Fruit fly (Drosophila melanogaster) whole organism, embryonic: ENCODE results near the gene CG34001.

Source experiments
- Antp ChIP-seq: fragments of 200-800 bp; sonication (Bioruptor generic); optimal IDR thresholded peaks from 3 replicates; lab custom pipeline; 2016; ENCODE audit warnings: missing biosample characterization, missing genetic modification characterization
- Awh ChIP-seq: fragments of 200-800 bp; sonication (Bioruptor generic); IDR thresholded peaks from 2 replicates; pipeline ENCODE4, ENCODE4 v1.3.6; 2022; ENCODE audit warnings: missing biosample characterization, missing genetic modification characterization
- C15 ChIP-seq: fragments of 200-800 bp; sonication (Bioruptor generic); IDR thresholded peaks from 3 replicates; pipeline ENCODE4 v1.3.6; 2022; ENCODE audit warnings: missing biosample characterization, missing genetic modification characterization
- CG11247 ChIP-seq: fragments of 200-800 bp; sonication (Bioruptor generic); IDR thresholded peaks from 2 replicates; pipeline ENCODE4 v1.3.6; 2022; ENCODE audit warnings: missing biosample characterization, missing genetic modification characterization
- CG12219 ChIP-seq: fragments of 200-800 bp; sonication (Bioruptor generic); optimal IDR thresholded peaks from 3 replicates; lab custom pipeline; 2018; ENCODE audit warnings: missing biosample characterization, mild to moderate bottlenecking, missing genetic modification characterization
- CG12769 ChIP-seq: fragments of 200-800 bp; sonication (Bioruptor generic); optimal IDR thresholded peaks from 2 replicates; lab custom pipeline; 2019; ENCODE audit warnings: missing biosample characterization, mild to moderate bottlenecking, missing genetic modification characterization, moderate library complexity
- CG14441 ChIP-seq: fragments of 200-800 bp; sonication (Bioruptor generic); IDR thresholded peaks from 2 replicates; pipeline ENCODE4 v1.3.6; 2022; ENCODE audit warnings: missing biosample characterization, missing genetic modification characterization
- CG1602 ChIP-seq: fragments of 200-800 bp; sonication (Bioruptor generic); optimal IDR thresholded peaks from 3 replicates; lab custom pipeline; 2016; ENCODE audit warnings: missing biosample characterization, missing genetic modification characterization
- CG16779 ChIP-seq: fragments of 200-800 bp; sonication (Bioruptor generic); IDR thresholded peaks from 2 replicates; pipeline ENCODE4 v1.3.6; 2022; ENCODE audit warnings: missing biosample characterization, missing genetic modification characterization
- CG17186 ChIP-seq: fragments of 200-800 bp; sonication (Bioruptor generic); optimal IDR thresholded peaks from 3 replicates; lab custom pipeline; 2017; ENCODE audit warnings: missing biosample characterization, missing genetic modification reagents, missing genetic modification characterization
- CG18262 ChIP-seq: fragments of 200-800 bp; optimal IDR thresholded peaks from 3 replicates; lab custom pipeline; 2019; ENCODE audit warnings: missing biosample characterization, mild to moderate bottlenecking, missing genetic modification characterization, moderate library complexity
- CG18476 ChIP-seq: fragments of 200-800 bp; sonication (Bioruptor generic); optimal IDR thresholded peaks from 2 replicates; lab custom pipeline; 2016; ENCODE audit warnings: missing biosample characterization, mild to moderate bottlenecking, missing genetic modification characterization
- CG2199 ChIP-seq: fragments of 200-800 bp; sonication (Bioruptor generic); IDR thresholded peaks from 3 replicates; pipeline ENCODE4 v1.3.6; 2022; ENCODE audit warnings: missing biosample characterization, missing genetic modification characterization
- CG2889 ChIP-seq: fragments of 200-800 bp; sonication (Bioruptor generic); IDR thresholded peaks from 3 replicates; pipeline ENCODE4 v1.3.6; 2022; ENCODE audit warnings: missing biosample characterization, missing genetic modification characterization
- CG32532 ChIP-seq: fragments of 200-800 bp; sonication (Bioruptor generic); IDR thresholded peaks from 2 replicates; pipeline ENCODE4 v1.3.6; 2022; ENCODE audit warnings: missing biosample characterization, missing genetic modification characterization
- CG5953 ChIP-seq: fragments of 200-800 bp; sonication (Bioruptor generic); IDR thresholded peaks from 2 replicates; pipeline ENCODE4 v1.3.6; 2022; ENCODE audit warnings: missing biosample characterization, missing genetic modification characterization
- CG6813 ChIP-seq: fragments of 200-800 bp; sonication (Bioruptor generic); optimal IDR thresholded peaks from 2 replicates; lab custom pipeline; 2017; ENCODE audit warnings: missing biosample characterization, missing genetic modification characterization, mild to moderate bottlenecking, moderate library complexity, missing genetic modification reagents
- CG8281 ChIP-seq: fragments of 200-800 bp; sonication (Bioruptor generic); optimal IDR thresholded peaks from 2 replicates; lab custom pipeline; 2018; ENCODE audit warnings: missing biosample characterization, mild to moderate bottlenecking, missing genetic modification characterization, moderate library complexity
- CG9727 ChIP-seq: fragments of 200-800 bp; sonication (Bioruptor generic); optimal IDR thresholded peaks from 3 replicates; lab custom pipeline; 2017; ENCODE audit warnings: missing biosample characterization, mild to moderate bottlenecking, missing genetic modification characterization
- CrebB ChIP-seq: fragments of 200-800 bp; sonication (Bioruptor generic); optimal IDR thresholded peaks from 3 replicates; lab custom pipeline; 2018; ENCODE audit warnings: missing biosample characterization, mild to moderate bottlenecking, missing genetic modification characterization
- Dref ChIP-seq: fragments of 200-800 bp; sonication (Bioruptor generic); IDR thresholded peaks from 2 replicates; pipeline ENCODE4 v1.3.6; 2022; ENCODE audit warnings: missing biosample characterization, missing genetic modification characterization
- Med ChIP-seq: fragments of 200-800 bp; sonication (Bioruptor generic); peaks from one replicate; lab custom pipeline; 2016; ENCODE audit warnings: missing biosample characterization, missing genetic modification characterization, mild to moderate bottlenecking, inconsistent platforms, moderate library complexity
- NfI ChIP-seq: fragments of 200-800 bp; sonication (Bioruptor generic); optimal IDR thresholded peaks from 3 replicates; lab custom pipeline; 2018; ENCODE audit warnings: missing biosample characterization, mild to moderate bottlenecking, missing genetic modification characterization, moderate library complexity
- Oaz ChIP-seq: fragments of 200-800 bp; sonication (Bioruptor generic); IDR thresholded peaks from 2 replicates; pipeline ENCODE4 v1.3.6; 2022; ENCODE audit warnings: missing biosample characterization, missing genetic modification characterization
- Side ChIP-seq: fragments of 200-800 bp; sonication (Bioruptor generic); optimal IDR thresholded peaks from 2 replicates; lab custom pipeline; 2016; ENCODE audit warnings: missing biosample characterization, missing genetic modification characterization
- Ssrp ChIP-seq: fragments of 200-800 bp; sonication (Bioruptor generic); optimal IDR thresholded peaks from 2 replicates; lab custom pipeline; 2018; ENCODE audit warnings: missing biosample characterization, mild to moderate bottlenecking, missing genetic modification characterization, moderate library complexity
- Xbp1 ChIP-seq: fragments of 200-800 bp; sonication (Bioruptor generic); optimal IDR thresholded peaks from 3 replicates; lab custom pipeline; 2016; ENCODE audit warnings: missing biosample characterization, mild to moderate bottlenecking, missing genetic modification characterization
- btn ChIP-seq: fragments of 200-800 bp; sonication (Bioruptor generic); optimal IDR thresholded peaks from 2 replicates; lab custom pipeline; 2016; ENCODE audit warnings: missing biosample characterization, missing genetic modification characterization
- chinmo ChIP-seq: fragments of 200-800 bp; sonication (Bioruptor generic); IDR thresholded peaks from 4 replicates; pipeline ENCODE4 v1.3.6; 2022; ENCODE audit warnings: missing biosample characterization, missing genetic modification characterization; ENCODE audit not compliant: partially characterized antibody
- ci ChIP-seq: fragments of 200-800 bp; sonication (Bioruptor generic); IDR thresholded peaks from 3 replicates; pipeline ENCODE4 v1.3.6; 2022; ENCODE audit warnings: missing biosample characterization, missing genetic modification characterization
- danr ChIP-seq: fragments of 200-800 bp; sonication (Bioruptor generic); IDR thresholded peaks from 2 replicates; pipeline ENCODE4 v1.3.6; 2022; ENCODE audit warnings: missing biosample characterization, missing genetic modification characterization
- dpn ChIP-seq, 2 experiments: fragments of 200-800 bp; sonication (Bioruptor generic); optimal IDR thresholded peaks; 3 replicates each; lab custom pipeline; 2016; ENCODE audit warnings: missing biosample characterization in 2 of 2, missing genetic modification characterization in 2 of 2
- esg ChIP-seq: fragments of 200-800 bp; sonication (Bioruptor generic); conservative IDR thresholded peaks from 2 replicates; pipeline ENCODE4 v1.3.6; 2022; ENCODE audit warnings: missing biosample characterization, missing genetic modification characterization
- grau ChIP-seq: fragments of 200-800 bp; optimal IDR thresholded peaks from 3 replicates; lab custom pipeline; 2019; ENCODE audit warnings: missing biosample characterization, mild to moderate bottlenecking, missing genetic modification characterization, moderate library complexity
- her ChIP-seq: fragments of 200-800 bp; sonication (Bioruptor generic); optimal IDR thresholded peaks from 2 replicates; lab custom pipeline; 2016; ENCODE audit warnings: missing biosample characterization, missing genetic modification characterization
- ind ChIP-seq: fragments of 200-800 bp; sonication (Bioruptor generic); optimal IDR thresholded peaks from 3 replicates; lab custom pipeline; 2016; ENCODE audit warnings: missing biosample characterization, missing genetic modification characterization
- org-1 ChIP-seq: fragments of 200-800 bp; sonication (Bioruptor generic); optimal IDR thresholded peaks from 2 replicates; lab custom pipeline; 2017; ENCODE audit warnings: missing biosample characterization, missing genetic modification characterization
- pfk ChIP-seq: fragments of 200-800 bp; sonication (Bioruptor generic); optimal IDR thresholded peaks from 2 replicates; lab custom pipeline; 2018; ENCODE audit warnings: missing biosample characterization, mild to moderate bottlenecking, missing genetic modification characterization, moderate library complexity
- phol ChIP-seq: fragments of 200-800 bp; sonication (Bioruptor generic); optimal IDR thresholded peaks from 3 replicates; lab custom pipeline; 2018; ENCODE audit warnings: missing biosample characterization, mild to moderate bottlenecking, missing genetic modification characterization, moderate library complexity
- prd ChIP-seq, 3 experiments: fragments of >200 bp in 2 of 3; fragments of 200-800 bp in 1 of 3; sonication (Bioruptor generic) in 1 of 3; optimal IDR thresholded peaks in 2 of 3; IDR thresholded peaks in 1 of 3; 2 replicates in 2 of 3; 3 replicates in 1 of 3; pipeline versions ENCODE4 v1.3.6 to Lab custom; 2017 to 2022; ENCODE audit warnings: missing biosample characterization in 1 of 3, missing genetic modification characterization in 1 of 3
- row ChIP-seq: fragments of 200-800 bp; sonication (Bioruptor generic); IDR thresholded peaks from 3 replicates; pipeline ENCODE4 v1.3.6; 2022; ENCODE audit warnings: missing biosample characterization, missing genetic modification characterization
- sens ChIP-seq: fragments of 200-800 bp; sonication (Bioruptor generic); peaks from one replicate; lab custom pipeline; 2016; ENCODE audit warnings: missing biosample characterization, missing genetic modification characterization
- sr ChIP-seq: fragments of 200-800 bp; sonication (Bioruptor generic); IDR thresholded peaks from 3 replicates; pipeline ENCODE4 v1.3.6; 2022; ENCODE audit warnings: missing biosample characterization, missing genetic modification characterization
- twi ChIP-seq: fragments of 200-800 bp; optimal IDR thresholded peaks from 2 replicates; lab custom pipeline; 2019; ENCODE audit warnings: missing biosample characterization, mild to moderate bottlenecking, missing genetic modification characterization, moderate library complexity
- vvl ChIP-seq: fragments of 200-800 bp; sonication (Bioruptor generic); IDR thresholded peaks from 2 replicates; pipeline ENCODE4 v1.3.6; 2022; ENCODE audit warnings: missing biosample characterization, missing genetic modification characterization
- wdn ChIP-seq: fragments of 200-800 bp; sonication (Bioruptor generic); IDR thresholded peaks from 2 replicates; pipeline ENCODE4 v1.3.6; 2022; ENCODE audit warnings: missing biosample characterization, missing genetic modification characterization
- wor ChIP-seq: fragments of 200-800 bp; sonication (Bioruptor generic); IDR thresholded peaks from 2 replicates; pipeline ENCODE4 v1.3.6; 2022; ENCODE audit warnings: missing biosample characterization, missing genetic modification characterization
- z ChIP-seq: fragments of 200-800 bp; sonication (Bioruptor generic); IDR thresholded peaks from 3 replicates; pipeline ENCODE4 v1.3.6; 2022; ENCODE audit warnings: missing biosample characterization, missing genetic modification characterization

Gene CG34001

DNA sequence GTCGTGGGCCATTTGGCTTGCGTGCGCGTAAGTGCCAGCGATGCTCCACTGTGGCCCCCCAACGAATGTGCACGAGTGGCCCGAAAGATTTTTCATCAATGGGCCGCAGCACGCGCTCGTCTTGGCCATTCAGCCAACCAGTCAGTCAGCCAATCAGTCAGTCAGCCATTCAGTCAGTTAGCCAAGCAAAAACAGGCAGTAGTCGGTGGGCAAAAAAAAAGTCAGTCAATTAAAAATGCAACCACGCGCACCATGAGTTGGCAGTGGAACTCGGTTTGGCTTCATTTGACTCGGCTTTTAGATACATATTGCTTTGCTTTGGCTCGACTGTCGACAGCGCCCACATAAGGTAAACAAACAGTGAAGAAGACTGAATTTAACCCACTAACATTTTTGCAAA, 15.1 kb downstream of the CG34001 start:
- TF ChIP-seq danr (no peak), CG18476 (GFP tag; lab: Kevin White, UChicago) (no peak), wdn (GFP tag; lab: Robert Waterston, UW) (no peak), row (GFP tag; lab: Robert Waterston, UW) (peak; percentile 29; the same call in 1 of the 3 replicates), CG12769 (tag; lab: Kevin White, UChicago) (peak; percentile 12), CG32532 (peak; percentile 37; the same call in 1 of the 2 replicates), sr (peak; percentile 62; the same call in 1 of the 3 replicates), dpn (GFP tag; optimal IDR thresholded peaks at IDR 0.05; lab: Kevin White, UChicago) (no peak), NfI (GFP tag; lab: Kevin White, UChicago) (no peak), z (GFP tag; lab: Robert Waterston, UW) (0 out of 3 replicates have a peak, but pooled peaks have one; percentile 9), CG17186 (GFP tag; lab: Kevin White, UChicago) (no peak), ci (GFP tag; lab: Robert Waterston, UW) (peak; percentile 46; the same call in 1 of the 3 replicates), CG16779 (0 out of 2 replicates have a peak, but pooled peaks have one; percentile 25), her (GFP tag; lab: Kevin White, UChicago) (no peak), CG2889 (GFP tag; lab: Robert Waterston, UW) (0 out of 3 replicates have a peak, but pooled peaks have one; percentile 39), CG11247 (GFP tag; lab: Robert Waterston, UW) (0 out of 2 replicates have a peak, but pooled peaks have one; percentile 28), pfk (GFP tag; lab: Kevin White, UChicago) (no peak), Dref (GFP tag; lab: Robert Waterston, UW) (no peak), Med (GFP tag; lab: Kevin White, UChicago) (peak; percentile 7), Oaz (GFP tag; lab: Robert Waterston, UW) (0 out of 2 replicates have a peak, but pooled peaks have one; percentile 21), twi (no peak), grau (peak; percentile 43), CG2199 (GFP tag; lab: Robert Waterston, UW) (no peak), CG8281 (tag; lab: Kevin White, UChicago) (peak; percentile 97), chinmo (GFP tag; lab: Robert Waterston, UW) (peak; percentile 43; the same call in 1 of the 4 replicates), Awh (GFP tag; lab: Robert Waterston, UW) (0 out of 2 replicates have a peak, but pooled peaks have one; percentile 20), Side (GFP tag; lab: Kevin White, UChicago) (no peak), vvl (GFP tag; lab: Robert Waterston, UW) (peak; percentile 42; the same call in 1 of the 2 replicates), CG5953 (GFP tag; lab: Robert Waterston, UW) (peak; percentile 7; the same call in 1 of the 2 replicates), CG14441 (GFP tag; lab: Robert Waterston, UW) (peak; percentile 2; the same call in 1 of the 2 replicates)

DNA sequence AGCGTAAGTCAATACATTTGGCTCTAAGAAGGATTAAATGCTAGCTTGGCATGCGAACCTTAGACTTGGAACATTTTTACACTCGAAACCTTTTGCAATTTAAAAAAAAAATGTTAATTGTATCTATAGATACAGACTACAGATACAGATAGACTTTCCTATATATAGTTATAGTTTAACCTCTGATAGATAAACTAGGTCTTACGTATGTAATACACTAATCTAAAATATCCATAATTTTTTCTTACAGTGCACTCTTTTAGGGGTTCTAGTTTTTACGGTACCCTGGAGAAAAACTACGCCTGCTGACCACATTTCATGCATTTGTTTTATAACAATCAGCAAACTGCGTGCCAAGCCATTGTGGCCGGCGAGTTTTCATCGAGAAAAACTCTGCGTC, 16.3 kb downstream of the CG34001 start:
- 0 out of 2 replicates have a peak, but pooled peaks have one; percentile 5 for TF ChIP-seq esg (GFP tag; lab: Robert Waterston, UW)
- TF ChIP-seq CG1602 (GFP tag; lab: Kevin White, UChicago) = no peak
- TF ChIP-seq sens (GFP tag; lab: Kevin White, UChicago) = peak; percentile 58
- peak; percentile 8; the same call in 1 of the 3 replicates for TF ChIP-seq row (GFP tag; lab: Robert Waterston, UW)
- TF ChIP-seq, all 482 proteins: peak for 3

DNA sequence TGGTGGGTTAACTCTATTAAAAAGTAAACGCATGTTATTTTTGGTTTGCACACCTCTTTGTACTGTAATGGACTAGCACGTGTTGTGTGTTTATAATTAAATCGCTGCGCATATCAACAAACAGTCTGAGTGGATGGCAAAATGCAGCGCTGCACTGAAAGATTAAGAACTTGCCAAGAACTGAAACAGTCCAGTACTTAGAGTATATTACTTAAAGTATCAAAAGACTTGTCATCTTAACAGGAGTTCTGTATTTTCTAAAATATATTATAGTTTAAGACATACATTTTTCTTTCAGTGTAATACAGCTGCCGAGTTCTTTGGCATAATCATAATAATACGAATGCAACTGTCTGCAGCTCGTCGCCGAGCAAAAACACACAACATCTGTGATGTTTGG, 17.6 kb downstream of the CG34001 start:
- TF ChIP-seq Antp (GFP tag; lab: Kevin White, UChicago) (no peak), sr (no peak), phol (peak; percentile 9), ind (GFP tag; lab: Kevin White, UChicago) (no peak), Ssrp (tag; lab: Kevin White, UChicago) (peak; percentile 9), C15 (GFP tag; lab: Robert Waterston, UW) (no peak), CrebB (tag; lab: Kevin White, UChicago) (no peak), CG6813 (GFP tag; lab: Kevin White, UChicago) (no peak), CG18262 (tag; lab: Kevin White, UChicago) (peak; percentile 11), CG9727 (GFP tag; lab: Kevin White, UChicago) (peak; percentile 4), org-1 (GFP tag; lab: Kevin White, UChicago) (no peak), wor (GFP tag; lab: Robert Waterston, UW) (no peak), CG12219 (GFP tag; lab: Kevin White, UChicago) (no peak), prd (optimal IDR thresholded peaks at IDR 0.05; lab: Kevin White, UChicago) (no peak), prd (GFP tag; IDR thresholded peaks at IDR 0.05; lab: Robert Waterston, UW) (peak; percentile 24; the same call in 1 of the 3 replicates), Xbp1 (GFP tag; lab: Kevin White, UChicago) (peak; percentile 6), btn (no peak)
